Fruit fly (Drosophila melanogaster): ENCODE results near the gene Art9.

dm6 chr3R:13958582-13958981, 15.3 kb upstream of the Art9 start, which contains the start of gene Ipp:
- TF ChIP-seq psq (optimal IDR thresholded peaks at IDR 0.05) = no peak
- no peak for TF ChIP-seq Myc (optimal IDR thresholded peaks at IDR 0.05)
- no peak for TF ChIP-seq Sin3A (optimal IDR thresholded peaks at IDR 0.05)
- no peak for TF ChIP-seq h (optimal IDR thresholded peaks at IDR 0.05)
